Fruit fly (Drosophila melanogaster) whole organism, embryonic: ENCODE data around the gene Ankrd49.

Source experiments
- Bgb ChIP-seq: fragments of 200-800 bp; sonication (Bioruptor generic); IDR thresholded peaks from 2 replicates; pipeline ENCODE4 v1.3.6; 2022; ENCODE audit warnings: missing biosample characterization, missing genetic modification characterization; ENCODE audit not compliant: partially characterized antibody
- Blimp-1 ChIP-seq: fragments of 200-800 bp; sonication (Bioruptor generic); optimal IDR thresholded peaks from 3 replicates; lab custom pipeline; 2018; ENCODE audit warnings: missing biosample characterization, missing genetic modification characterization, mild to moderate bottlenecking, moderate library complexity, missing genetic modification reagents
- CG10147 ChIP-seq: fragments of 200-800 bp; sonication (Bioruptor generic); optimal IDR thresholded peaks from 2 replicates; lab custom pipeline; 2019; ENCODE audit warnings: missing biosample characterization, mild to moderate bottlenecking, missing genetic modification characterization, moderate library complexity
- CG10366 ChIP-seq: fragments of 200-800 bp; sonication (Bioruptor generic); IDR thresholded peaks from 2 replicates; pipeline ENCODE4 v1.3.6; 2022; ENCODE audit warnings: missing biosample characterization, missing genetic modification characterization
- CG10654 ChIP-seq: fragments of 200-800 bp; sonication (Bioruptor generic); optimal IDR thresholded peaks from 2 replicates; lab custom pipeline; 2016; ENCODE audit warnings: missing biosample characterization, missing genetic modification characterization
- CG11504 ChIP-seq: fragments of 200-800 bp; sonication (Bioruptor generic); optimal IDR thresholded peaks from 3 replicates; lab custom pipeline; 2019; ENCODE audit warnings: missing biosample characterization, mild to moderate bottlenecking, missing genetic modification characterization, moderate library complexity
- CG1233 ChIP-seq: fragments of 200-800 bp; sonication (Bioruptor generic); optimal IDR thresholded peaks from 4 replicates; lab custom pipeline; 2018; ENCODE audit warnings: missing biosample characterization, mild to moderate bottlenecking, missing genetic modification characterization
- CG13287 ChIP-seq: fragments of 200-800 bp; sonication (Bioruptor generic); IDR thresholded peaks from 2 replicates; pipeline ENCODE4 v1.3.6; 2022; ENCODE audit warnings: missing biosample characterization, missing genetic modification characterization; ENCODE audit not compliant: partially characterized antibody
- CG14050 ChIP-seq: fragments of 200-800 bp; sonication (Bioruptor generic); IDR thresholded peaks from 3 replicates; pipeline ENCODE4 v1.3.6; 2022; ENCODE audit warnings: missing biosample characterization, missing genetic modification characterization
- CG14860 ChIP-seq: fragments of 200-800 bp; sonication (Bioruptor generic); IDR thresholded peaks from 3 replicates; pipeline ENCODE4 v1.3.6; 2022; ENCODE audit warnings: missing biosample characterization, missing genetic modification characterization; ENCODE audit not compliant: partially characterized antibody
- CG14965 ChIP-seq: fragments of 200-800 bp; sonication (Bioruptor generic); optimal IDR thresholded peaks from 2 replicates; lab custom pipeline; 2016; ENCODE audit warnings: missing biosample characterization, missing genetic modification characterization, borderline replicate concordance
- CG15073 ChIP-seq: fragments of 200-800 bp; sonication (Bioruptor generic); optimal IDR thresholded peaks from 2 replicates; lab custom pipeline; 2016; ENCODE audit warnings: missing biosample characterization, missing genetic modification characterization
- CG17186 ChIP-seq: fragments of 200-800 bp; sonication (Bioruptor generic); optimal IDR thresholded peaks from 3 replicates; lab custom pipeline; 2017; ENCODE audit warnings: missing biosample characterization, missing genetic modification reagents, missing genetic modification characterization
- CG18262 ChIP-seq: fragments of 200-800 bp; optimal IDR thresholded peaks from 3 replicates; lab custom pipeline; 2019; ENCODE audit warnings: missing biosample characterization, mild to moderate bottlenecking, missing genetic modification characterization, moderate library complexity
- CG33557 ChIP-seq: fragments of 200-800 bp; sonication (Bioruptor generic); optimal IDR thresholded peaks from 2 replicates; lab custom pipeline; 2019; ENCODE audit warnings: missing biosample characterization, mild to moderate bottlenecking, missing genetic modification characterization, moderate library complexity
- CG3995 ChIP-seq: fragments of 200-800 bp; sonication (Bioruptor generic); optimal IDR thresholded peaks from 3 replicates; lab custom pipeline; 2016; ENCODE audit warnings: missing biosample characterization, missing genetic modification characterization
- CG4730 ChIP-seq: fragments of 200-800 bp; sonication (Bioruptor generic); IDR thresholded peaks from 2 replicates; pipeline ENCODE4 v1.3.6; 2022; ENCODE audit warnings: missing biosample characterization, missing genetic modification characterization
- CG6765 ChIP-seq: fragments of 200-800 bp; sonication (Bioruptor generic); optimal IDR thresholded peaks from 3 replicates; lab custom pipeline; 2017; ENCODE audit warnings: missing biosample characterization, mild to moderate bottlenecking, missing genetic modification characterization
- CG7372 ChIP-seq: fragments of 200-800 bp; sonication (Bioruptor generic); IDR thresholded peaks from 2 replicates; pipeline ENCODE4 v1.3.6; 2022; ENCODE audit warnings: missing biosample characterization, missing genetic modification characterization
- CG7963 ChIP-seq: fragments of 200-800 bp; sonication (Bioruptor generic); IDR thresholded peaks from 3 replicates; pipeline ENCODE4 v1.3.6; 2022; ENCODE audit warnings: missing biosample characterization, missing genetic modification characterization; ENCODE audit not compliant: partially characterized antibody
- CG9797 ChIP-seq: fragments of 200-800 bp; sonication (Bioruptor generic); optimal IDR thresholded peaks from 3 replicates; lab custom pipeline; 2018; ENCODE audit warnings: missing biosample characterization, mild to moderate bottlenecking, missing genetic modification characterization
- CG9876 ChIP-seq: fragments of 200-800 bp; sonication (Bioruptor generic); optimal IDR thresholded peaks from 2 replicates; lab custom pipeline; 2016; ENCODE audit warnings: missing biosample characterization, missing genetic modification characterization
- Gsc ChIP-seq: fragments of 200-800 bp; sonication (Bioruptor generic); IDR thresholded peaks from 2 replicates; pipeline ENCODE4 v1.3.6; 2022; ENCODE audit warnings: missing biosample characterization, missing genetic modification characterization
- HLH3B ChIP-seq: fragments of 200-800 bp; sonication (Bioruptor generic); IDR thresholded peaks from 2 replicates; pipeline ENCODE4 v1.3.6; 2022; ENCODE audit warnings: missing biosample characterization, missing genetic modification characterization
- MTF-1 ChIP-seq: fragments of 200-800 bp; sonication (Bioruptor generic); optimal IDR thresholded peaks from 2 replicates; lab custom pipeline; 2018; ENCODE audit warnings: missing biosample characterization, mild to moderate bottlenecking, missing genetic modification characterization, borderline replicate concordance
- Myb ChIP-seq: fragments of 200-800 bp; sonication (Bioruptor generic); optimal IDR thresholded peaks from 2 replicates; lab custom pipeline; 2016; ENCODE audit warnings: missing biosample characterization, missing genetic modification characterization
- Optix ChIP-seq: fragments of 200-800 bp; sonication (Bioruptor generic); IDR thresholded peaks from 3 replicates; pipeline ENCODE4 v1.3.6; 2022; ENCODE audit warnings: missing biosample characterization, missing genetic modification characterization
- Side ChIP-seq: fragments of 200-800 bp; sonication (Bioruptor generic); optimal IDR thresholded peaks from 2 replicates; lab custom pipeline; 2016; ENCODE audit warnings: missing biosample characterization, missing genetic modification characterization
- Sin3A ChIP-seq: fragments of >200 bp; optimal IDR thresholded peaks from 2 replicates; lab custom pipeline; 2018
- Stat92E ChIP-seq, 3 experiments: fragments of >200 bp in 2 of 3; fragments of 200-800 bp in 1 of 3; sonication (Bioruptor generic) in 1 of 3; optimal IDR thresholded peaks; 2 replicates each; lab custom pipeline; 2017 to 2019; ENCODE audit warnings: missing biosample characterization in 3 of 3, missing genetic modification characterization in 3 of 3, mild to moderate bottlenecking in 1 of 3, moderate library complexity in 1 of 3
- Tbp ChIP-seq: fragments of >200 bp; optimal IDR thresholded peaks from 2 replicates; lab custom pipeline; 2018; ENCODE audit warnings: missing biosample characterization, missing genetic modification characterization
- Usf ChIP-seq: fragments of 200-800 bp; sonication (Bioruptor generic); optimal IDR thresholded peaks from 2 replicates; lab custom pipeline; 2017; ENCODE audit warnings: missing genotype, missing biosample characterization, missing genetic modification characterization
- amos ChIP-seq: fragments of 200-800 bp; sonication (Bioruptor generic); IDR thresholded peaks from 2 replicates; pipeline ENCODE4 v1.3.6; 2022; ENCODE audit warnings: missing biosample characterization, missing genetic modification characterization; ENCODE audit not compliant: partially characterized antibody
- btn ChIP-seq: fragments of 200-800 bp; sonication (Bioruptor generic); optimal IDR thresholded peaks from 2 replicates; lab custom pipeline; 2016; ENCODE audit warnings: missing biosample characterization, missing genetic modification characterization
- dan ChIP-seq: fragments of 200-800 bp; sonication (Bioruptor generic); IDR thresholded peaks from 2 replicates; pipeline ENCODE4 v1.3.6; 2022; ENCODE audit warnings: missing biosample characterization, missing genetic modification characterization
- dpn ChIP-seq, 2 experiments: fragments of 200-800 bp; sonication (Bioruptor generic); optimal IDR thresholded peaks; 3 replicates each; lab custom pipeline; 2016; ENCODE audit warnings: missing biosample characterization in 2 of 2, missing genetic modification characterization in 2 of 2
- fu2 ChIP-seq: fragments of 200-800 bp; sonication (Bioruptor generic); optimal IDR thresholded peaks from 2 replicates; lab custom pipeline; 2016; ENCODE audit warnings: missing biosample characterization, missing genetic modification characterization
- gsb ChIP-seq: fragments of 200-800 bp; sonication (Bioruptor generic); IDR thresholded peaks from 2 replicates; pipeline ENCODE4 v1.3.6; 2022; ENCODE audit warnings: missing biosample characterization, missing genetic modification characterization
- gsb-n ChIP-seq: fragments of 200-800 bp; sonication (Bioruptor generic); optimal IDR thresholded peaks from 3 replicates; lab custom pipeline; 2018; ENCODE audit warnings: missing biosample characterization, mild to moderate bottlenecking, missing genetic modification characterization
- hkb ChIP-seq, 2 experiments: fragments of 200-800 bp in 1 of 2; fragments of >200 bp in 1 of 2; sonication (Bioruptor generic) in 1 of 2; IDR thresholded peaks in 1 of 2; optimal IDR thresholded peaks in 1 of 2; 2 replicates each; pipeline versions ENCODE4 v1.3.6 to Lab custom; 2017 to 2022; ENCODE audit warnings: missing biosample characterization in 1 of 2, missing genetic modification characterization in 1 of 2
- lmd ChIP-seq: fragments of 200-800 bp; sonication (Bioruptor generic); IDR thresholded peaks from 2 replicates; pipeline ENCODE4 v1.3.6; 2022; ENCODE audit warnings: missing biosample characterization, missing genetic modification characterization
- pros ChIP-seq: fragments of 200-800 bp; sonication (Bioruptor generic); optimal IDR thresholded peaks from 3 replicates; lab custom pipeline; 2019; ENCODE audit warnings: missing biosample characterization, mild to moderate bottlenecking, missing genetic modification characterization, moderate library complexity
- scrt ChIP-seq: fragments of 200-800 bp; sonication (Bioruptor generic); optimal IDR thresholded peaks from 2 replicates; lab custom pipeline; 2018; ENCODE audit warnings: missing biosample characterization, mild to moderate bottlenecking, missing genetic modification characterization, moderate library complexity
- sim ChIP-seq: fragments of 200-800 bp; sonication (Bioruptor generic); IDR thresholded peaks from 2 replicates; pipeline ENCODE4 v1.3.6; 2022; ENCODE audit warnings: missing biosample characterization, missing genetic modification characterization
- slp2 ChIP-seq: fragments of 200-800 bp; sonication (Bioruptor generic); optimal IDR thresholded peaks from 2 replicates; lab custom pipeline; 2016; ENCODE audit warnings: missing biosample characterization, missing genetic modification characterization
- sob ChIP-seq: fragments of 200-800 bp; sonication (Bioruptor generic); IDR thresholded peaks from 2 replicates; pipeline ENCODE4 v1.3.6; 2022; ENCODE audit warnings: missing biosample characterization, missing genetic modification characterization
- sqz ChIP-seq: fragments of 200-800 bp; sonication (Bioruptor generic); optimal IDR thresholded peaks from 3 replicates; lab custom pipeline; 2018; ENCODE audit warnings: missing biosample characterization, mild to moderate bottlenecking, missing genetic modification characterization
- sr ChIP-seq: fragments of 200-800 bp; sonication (Bioruptor generic); IDR thresholded peaks from 3 replicates; pipeline ENCODE4 v1.3.6; 2022; ENCODE audit warnings: missing biosample characterization, missing genetic modification characterization
- tll ChIP-seq, 2 experiments: fragments of 200-800 bp in 1 of 2; fragments of >200 bp in 1 of 2; sonication (Bioruptor generic) in 1 of 2; optimal IDR thresholded peaks; 2 replicates each; lab custom pipeline; 2017 to 2019; ENCODE audit warnings: missing biosample characterization in 2 of 2, missing genetic modification characterization in 2 of 2, mild to moderate bottlenecking in 1 of 2, moderate library complexity in 1 of 2

The Ankrd49 gene

dm6 chr2L:15009703-15010102 is 2.5 kb upstream of the Ankrd49 start, which contains the start of the genes THG and Rnmt (continued):
- TF ChIP-seq CG6765 (no peak), sqz (no peak), CG14050 (GFP tag; lab: Robert Waterston, UW) (peak; percentile 53; the same call in 2 of the 3 replicates), tll (GFP tag; optimal IDR thresholded peaks at IDR 0.05; lab: Kevin White, UChicago) (no peak), CG9797 (peak; percentile 30), CG18262 (peak; percentile 76), CG7372 (peak; percentile 85), Bgb (GFP tag; lab: Robert Waterston, UW) (peak; percentile 87), sob (GFP tag; lab: Robert Waterston, UW) (peak; percentile 89), CG14965 (GFP tag; lab: Kevin White, UChicago) (no peak), Usf (GFP tag; lab: Kevin White, UChicago) (peak; percentile 41), CG15073 (GFP tag; lab: Kevin White, UChicago) (no peak), Stat92E (GFP tag; optimal IDR thresholded peaks at IDR 0.05; lab: Kevin White, UChicago) (peak in 1 of 3 experiments; percentile 60), gsb-n (tag; lab: Kevin White, UChicago) (peak; percentile 71), sr (peak; percentile 11; the same call in 1 of the 3 replicates), Myb (GFP tag; lab: Kevin White, UChicago) (peak; percentile 16), Tbp (GFP tag; lab: Kevin White, UChicago) (no peak), CG10366 (GFP tag; lab: Robert Waterston, UW) (peak; percentile 85), dan (GFP tag; lab: Robert Waterston, UW) (peak; percentile 30; the same call in 1 of the 2 replicates), MTF-1 (GFP tag; lab: Kevin White, UChicago) (no peak), hkb (optimal IDR thresholded peaks at IDR 0.05; lab: Kevin White, UChicago) (no peak), hkb (GFP tag; IDR thresholded peaks at IDR 0.05; lab: Robert Waterston, UW) (peak; percentile 69), Blimp-1 (peak; percentile 73), lmd (GFP tag; lab: Robert Waterston, UW) (peak; percentile 85), CG10147 (peak; percentile 72), pros (no peak), btn (GFP tag; lab: Kevin White, UChicago) (no peak), CG4730 (GFP tag; lab: Robert Waterston, UW) (peak; percentile 73), amos (GFP tag; lab: Robert Waterston, UW) (peak; percentile 83), CG1233 (peak; percentile 63), CG11504 (tag; lab: Kevin White, UChicago) (peak; percentile 83), CG3995 (GFP tag; lab: Kevin White, UChicago) (peak; percentile 50), dpn (GFP tag; optimal IDR thresholded peaks at IDR 0.05; lab: Kevin White, UChicago) (peak; percentile 68 to 90), CG33557 (GFP tag; lab: Kevin White, UChicago) (peak; percentile 81), CG13287 (GFP tag; lab: Robert Waterston, UW) (peak; percentile 95), CG9876 (GFP tag; lab: Kevin White, UChicago) (no peak), Optix (GFP tag; lab: Robert Waterston, UW) (peak; percentile 77), CG14860 (GFP tag; lab: Robert Waterston, UW) (peak; percentile 84), slp2 (GFP tag; lab: Kevin White, UChicago) (no peak), CG10654 (peak; percentile 79), CG17186 (GFP tag; lab: Kevin White, UChicago) (peak; percentile 29), scrt (GFP tag; lab: Kevin White, UChicago) (peak; percentile 48), Sin3A (peak; percentile 9), gsb (GFP tag; lab: Robert Waterston, UW) (peak; percentile 68), CG7963 (GFP tag; lab: Robert Waterston, UW) (peak; percentile 80), sim (peak; percentile 73), HLH3B (GFP tag; lab: Robert Waterston, UW) (peak; percentile 82), Gsc (GFP tag; lab: Robert Waterston, UW) (no peak), fu2 (GFP tag; lab: Kevin White, UChicago) (peak; percentile 5), Side (GFP tag; lab: Kevin White, UChicago) (peak; percentile 57)
